Worm (Caenorhabditis elegans) whole organism, young adult: ENCODE data around the gene ppm-1.A.

ENCODE experiments used
- C06A6.2 ChIP-seq: fragments of 200-800 bp; sonication (Bioruptor generic); conservative IDR thresholded peaks from 2 replicates; pipeline ENCODE4 v1.3.6; 2022; ENCODE audit warnings: missing genetic modification characterization, missing compliant biosample characterization
- F10E7.11 ChIP-seq: sonication (generic microtip); optimal IDR thresholded peaks from 2 replicates; lab custom pipeline; 2017; ENCODE audit warnings: mild to moderate bottlenecking, missing genetic modification characterization, moderate library complexity, missing compliant biosample characterization
- F22D6.2 ChIP-seq: sonication (generic microtip); optimal IDR thresholded peaks from 2 replicates; lab custom pipeline; 2016; ENCODE audit warnings: mild to moderate bottlenecking, missing genetic modification characterization, missing compliant biosample characterization
- F23B12.7 ChIP-seq: sonication (generic microtip); optimal IDR thresholded peaks from 2 replicates; lab custom pipeline; 2017; ENCODE audit warnings: missing genetic modification characterization, mild to moderate bottlenecking, missing compliant biosample characterization, antibody characterized with exemption, moderate library complexity; ENCODE audit not compliant: insufficient read depth
- F57A8.1 ChIP-seq: fragments of 200-800 bp; sonication (Bioruptor generic); optimal IDR thresholded peaks from 2 replicates; lab custom pipeline; 2018; ENCODE audit warnings: mild to moderate bottlenecking, missing genetic modification characterization, moderate library complexity, missing compliant biosample characterization
- F57C9.4 ChIP-seq: sonication (generic microtip); optimal IDR thresholded peaks from 2 replicates; lab custom pipeline; 2017; ENCODE audit warnings: mild to moderate bottlenecking, missing genetic modification characterization, missing compliant biosample characterization
- Y56A3A.18 ChIP-seq: fragments of 200-800 bp; sonication (Bioruptor generic); IDR thresholded peaks from 2 replicates; pipeline ENCODE4 v1.3.6; 2022; ENCODE audit warnings: missing genetic modification reagents, missing genetic modification characterization, missing compliant biosample characterization
- Y79H2A.3 ChIP-seq: fragments of 200-800 bp; sonication (Bioruptor generic); conservative IDR thresholded peaks from 2 replicates; pipeline ENCODE4 v1.3.6; 2022; ENCODE audit warnings: missing genetic modification reagents, missing genetic modification characterization, missing compliant biosample characterization
- aptf-3 ChIP-seq: fragments of 200-800 bp; sonication (Bioruptor generic); IDR thresholded peaks from 2 replicates; pipeline ENCODE4 v1.3.6; 2022; ENCODE audit warnings: missing genetic modification characterization, missing compliant biosample characterization
- attf-5 ChIP-seq: fragments of 200-800 bp; sonication (Bioruptor generic); optimal IDR thresholded peaks from 2 replicates; lab custom pipeline; 2018; ENCODE audit warnings: mild to moderate bottlenecking, missing genetic modification characterization, missing compliant biosample characterization
- bed-1 ChIP-seq: fragments of 200-800 bp; sonication (Bioruptor generic); IDR thresholded peaks from 2 replicates; pipeline ENCODE4 v1.3.6; 2022; ENCODE audit warnings: missing genetic modification reagents, missing genetic modification characterization, missing compliant biosample characterization
- cebp-2 ChIP-seq: fragments of 200-800 bp; sonication (Bioruptor generic); IDR thresholded peaks from 2 replicates; pipeline ENCODE4 v1.3.6; 2022; ENCODE audit warnings: missing genetic modification characterization, missing compliant biosample characterization
- ceh-79 ChIP-seq: sonication (generic microtip); optimal IDR thresholded peaks from 2 replicates; lab custom pipeline; 2017; ENCODE audit warnings: mild to moderate bottlenecking, missing genetic modification characterization, missing compliant biosample characterization
- die-1 ChIP-seq: sonication (generic microtip); optimal IDR thresholded peaks from 2 replicates; lab custom pipeline; 2016; ENCODE audit warnings: missing genotype, mild to moderate bottlenecking, missing genetic modification characterization, missing compliant biosample characterization
- dpl-1 ChIP-seq: fragments of 150-350 bp; optimal IDR thresholded peaks from 2 replicates; lab custom pipeline; 2014; ENCODE audit warnings: missing biosample characterization, missing genetic modification reagents, missing genetic modification characterization
- efl-1 ChIP-seq: fragments of 150-350 bp; optimal IDR thresholded peaks from 2 replicates; lab custom pipeline; 2014; ENCODE audit warnings: missing biosample characterization, missing genetic modification reagents, missing genetic modification characterization
- ets-4 ChIP-seq: fragments of 200-800 bp; sonication (Bioruptor generic); optimal IDR thresholded peaks from 2 replicates; lab custom pipeline; 2018; ENCODE audit warnings: mild to moderate bottlenecking, missing genetic modification characterization, missing compliant biosample characterization
- hmg-1.2 ChIP-seq: fragments of 200-800 bp; sonication (Bioruptor generic); IDR thresholded peaks from 2 replicates; pipeline ENCODE4 v1.3.6; 2022; ENCODE audit warnings: missing genetic modification reagents, missing genetic modification characterization, missing compliant biosample characterization
- hrde-1 ChIP-seq: sonication (generic microtip); optimal IDR thresholded peaks from 2 replicates; lab custom pipeline; 2016; ENCODE audit warnings: missing genetic modification characterization, mild to moderate bottlenecking, missing compliant biosample characterization, moderate library complexity, missing genotype, missing genetic modification reagents, borderline replicate concordance
- hsf-1 ChIP-seq: fragments of 200-800 bp; sonication (Bioruptor generic); IDR thresholded peaks from 2 replicates; pipeline ENCODE4 v1.3.6; 2022; ENCODE audit warnings: missing genetic modification reagents, missing genetic modification characterization, missing compliant biosample characterization
- let-607 ChIP-seq, 2 experiments: fragments of 200-800 bp in 1 of 2; sonication (Bioruptor generic) in 1 of 2; sonication (generic microtip) in 1 of 2; optimal IDR thresholded peaks; 2 replicates each; lab custom pipeline; 2016 to 2018; ENCODE audit warnings: mild to moderate bottlenecking in 2 of 2, missing compliant biosample characterization in 2 of 2, missing genetic modification characterization in 2 of 2, moderate library complexity in 2 of 2, missing genotype in 1 of 2
- lin-26 ChIP-seq: fragments of 200-800 bp; sonication (Bioruptor generic); IDR thresholded peaks from 2 replicates; pipeline ENCODE4 v1.3.6; 2022; ENCODE audit warnings: missing genetic modification reagents, missing genetic modification characterization, missing compliant biosample characterization
- lin-35 ChIP-seq, 3 experiments: fragments of 150-350 bp in 2 of 3; sonication (generic microtip) in 1 of 3; optimal IDR thresholded peaks; 2 replicates each; lab custom pipeline; 2014 to 2018; ENCODE audit warnings: missing biosample characterization in 3 of 3, missing genetic modification characterization in 3 of 3, missing genetic modification reagents in 3 of 3
- lin-40 ChIP-seq: sonication (generic microtip); optimal IDR thresholded peaks from 2 replicates; lab custom pipeline; 2016; ENCODE audit warnings: missing genetic modification characterization, mild to moderate bottlenecking, missing compliant biosample characterization, missing genotype, missing genetic modification reagents
- madf-8 ChIP-seq: fragments of 200-800 bp; sonication (Bioruptor generic); conservative IDR thresholded peaks from 2 replicates; pipeline ENCODE4 v1.3.6; 2022; ENCODE audit warnings: missing genetic modification reagents, missing genetic modification characterization, missing compliant biosample characterization
- mes-4 ChIP-seq: sonication (generic microtip); optimal IDR thresholded peaks from 2 replicates; lab custom pipeline; 2016; ENCODE audit warnings: missing genotype, missing genetic modification characterization, missing compliant biosample characterization
- nhr-80 ChIP-seq: sonication (generic microtip); optimal IDR thresholded peaks from 2 replicates; lab custom pipeline; 2016; ENCODE audit warnings: missing genetic modification characterization, missing compliant biosample characterization
- pha-4 ChIP-seq: fragments of 150-350 bp; sonication (generic microtip); optimal IDR thresholded peaks from 2 replicates; lab custom pipeline; 2014; ENCODE audit warnings: missing biosample characterization, missing genetic modification reagents, missing genetic modification characterization
- repo-1 ChIP-seq: sonication (generic microtip); optimal IDR thresholded peaks from 2 replicates; lab custom pipeline; 2017; ENCODE audit warnings: mild to moderate bottlenecking, missing genetic modification characterization, missing compliant biosample characterization
- snpc-1.1 ChIP-seq: sonication (generic microtip); optimal IDR thresholded peaks from 2 replicates; lab custom pipeline; 2017; ENCODE audit warnings: missing genetic modification characterization, mild to moderate bottlenecking, missing compliant biosample characterization, antibody characterized with exemption, moderate library complexity, missing genotype, missing genetic modification reagents; ENCODE audit not compliant: insufficient read depth
- snpc-1.3 ChIP-seq: sonication (generic microtip); optimal IDR thresholded peaks from 2 replicates; lab custom pipeline; 2017; ENCODE audit warnings: missing genetic modification characterization, mild to moderate bottlenecking, missing compliant biosample characterization, antibody characterized with exemption, moderate library complexity, missing genotype, missing genetic modification reagents; ENCODE audit not compliant: insufficient read depth
- snpc-4 ChIP-seq, 5 experiments: fragments of 150-350 bp in 1 of 5; sonication (generic microtip) in 4 of 5; optimal IDR thresholded peaks; 2 replicates each; lab custom pipeline; 2014 to 2018; ENCODE audit warnings: missing genetic modification characterization in 5 of 5, missing biosample characterization in 3 of 5, antibody characterized with exemption in 2 of 5, mild to moderate bottlenecking in 2 of 5, missing compliant biosample characterization in 2 of 5, missing genotype in 2 of 5, moderate library complexity in 2 of 5, missing genetic modification reagents in 1 of 5
- sptf-2 ChIP-seq: fragments of 200-800 bp; sonication (Bioruptor generic); optimal IDR thresholded peaks from 2 replicates; lab custom pipeline; 2018; ENCODE audit warnings: mild to moderate bottlenecking, missing genetic modification characterization, missing compliant biosample characterization
- tbp1 ChIP-seq: fragments of 200-800 bp; sonication (Bioruptor generic); optimal IDR thresholded peaks from 2 replicates; lab custom pipeline; 2018; ENCODE audit warnings: mild to moderate bottlenecking, missing genetic modification characterization, missing compliant biosample characterization
- tbx-9 ChIP-seq: sonication (generic microtip); optimal IDR thresholded peaks from 2 replicates; lab custom pipeline; 2016; ENCODE audit warnings: borderline replicate concordance, missing genetic modification characterization, inconsistent platforms, missing compliant biosample characterization
- unc-130 ChIP-seq: sonication (generic microtip); optimal IDR thresholded peaks from 2 replicates; lab custom pipeline; 2016; ENCODE audit warnings: missing genetic modification reagents, missing genetic modification characterization, missing compliant biosample characterization
- unc-62 ChIP-seq: fragments of 150-350 bp; optimal IDR thresholded peaks from 2 replicates; lab custom pipeline; 2014; ENCODE audit warnings: missing biosample characterization, missing genetic modification reagents, missing genetic modification characterization
- xnd-1 ChIP-seq: sonication (generic microtip); optimal IDR thresholded peaks from 2 replicates; lab custom pipeline; 2016; ENCODE audit warnings: missing genotype, missing genetic modification reagents, missing genetic modification characterization, missing compliant biosample characterization
- ztf-22 ChIP-seq: fragments of 200-800 bp; sonication (Bioruptor generic); optimal IDR thresholded peaks from 2 replicates; lab custom pipeline; 2018; ENCODE audit warnings: mild to moderate bottlenecking, missing genetic modification characterization, moderate library complexity, missing compliant biosample characterization
- ztf-26 ChIP-seq: sonication (generic microtip); optimal IDR thresholded peaks from 2 replicates; lab custom pipeline; 2017; ENCODE audit warnings: missing genetic modification characterization, missing compliant biosample characterization
- ztf-6 ChIP-seq: fragments of 200-800 bp; sonication (Bioruptor generic); IDR thresholded peaks from 2 replicates; pipeline ENCODE4 v1.3.6; 2022; ENCODE audit warnings: missing genetic modification reagents, missing genetic modification characterization, missing compliant biosample characterization

ppm-1.A gene

ce11 chrV:10546749-10547148, 10.6 kb upstream of the ppm-1.A start, which contains the start of gene F25D1.5:
TSS of gene F25D1.5 (minus strand) at chrV:10546783.
- TF ChIP-seq ztf-26 (tag; lab: Kevin White, UChicago), result no peak

ce11 chrV:10540024-10540423, 3.8 kb upstream of the ppm-1.A start, which contains the start of gene degt-1:
TSS of gene degt-1 (plus strand) at chrV:10540324.
- TF ChIP-seq tbx-9 (tag; lab: Kevin White, UChicago) (no peak), dpl-1 (no peak), unc-130 (GFP tag; lab: Kevin White, UChicago) (no peak), repo-1 (tag; lab: Kevin White, UChicago) (no peak), ztf-22 (GFP tag; lab: Kevin White, UChicago) (no peak), snpc-1.1 (tag; lab: Kevin White, UChicago) (no peak), lin-40 (tag; lab: Kevin White, UChicago) (no peak), die-1 (tag; lab: Kevin White, UChicago) (no peak), lin-35 (GFP tag; optimal IDR thresholded peaks at IDR 0.05; lab: Kevin White, UChicago) (no peak)

- no peak for TF ChIP-seq F22D6.2 (tag; lab: Kevin White, UChicago)
- no peak for TF ChIP-seq let-607 (tag; optimal IDR thresholded peaks at IDR 0.05; lab: Kevin White, UChicago)
- no peak for TF ChIP-seq F10E7.11 (tag; lab: Kevin White, UChicago)
- TF ChIP-seq hrde-1, result no peak
- TF ChIP-seq aptf-3, result no peak
- no peak for TF ChIP-seq ceh-79 (tag; lab: Kevin White, UChicago)
- no peak for TF ChIP-seq pha-4 (tag; lab: Kevin White, UChicago)
Observed at ce11 chrV:10539114-10539513, 2.9 kb upstream of the ppm-1.A start, which contains the start of gene F25D1.8. TSS of gene F25D1.8 (plus strand) at chrV:10539414.

ce11 chrV:10536808-10537207, 620 bp upstream of the ppm-1.A start:
- TF ChIP-seq aptf-3, result no peak
- peak; percentile 90 for TF ChIP-seq attf-5
- TF ChIP-seq unc-62 (GFP tag; lab: Kevin White, UChicago), result no peak
- 0 out of 2 replicates have a peak, but pooled peaks have one; percentile 6 for TF ChIP-seq madf-8 (GFP tag; lab: Robert Waterston, UW)
- no peak for TF ChIP-seq F57A8.1 (GFP tag; lab: Kevin White, UChicago)
- TF ChIP-seq ets-4 (GFP tag; lab: Kevin White, UChicago), result no peak
- TF ChIP-seq Y79H2A.3, result no peak
- TF ChIP-seq bed-1 (GFP tag; lab: Robert Waterston, UW), result no peak
- TF ChIP-seq snpc-4 (GFP tag; optimal IDR thresholded peaks at IDR 0.05; lab: Kevin White, UChicago), result no peak
- TF ChIP-seq snpc-4 (tag; optimal IDR thresholded peaks at IDR 0.05; lab: Kevin White, UChicago), result peak in 2 of 4 experiments; percentile 63 to 77
- no peak for TF ChIP-seq snpc-1.3 (tag; lab: Kevin White, UChicago)
- TF ChIP-seq tbp1 (GFP tag; lab: Kevin White, UChicago), result peak; percentile 54
- TF ChIP-seq F23B12.7 (tag; lab: Kevin White, UChicago), result peak; percentile 51
- 0 out of 2 replicates have a peak, but pooled peaks have one; percentile 45 for TF ChIP-seq ztf-6 (GFP tag; lab: Robert Waterston, UW)
- TF ChIP-seq ztf-26 (tag; lab: Kevin White, UChicago), result peak; percentile 49
- peak; percentile 54 for TF ChIP-seq hmg-1.2 (GFP tag; lab: Robert Waterston, UW)
- no peak for TF ChIP-seq mes-4 (tag; lab: Kevin White, UChicago)
- no peak for TF ChIP-seq cebp-2 (GFP tag; lab: Robert Waterston, UW)
- TF ChIP-seq hsf-1 (GFP tag; lab: Robert Waterston, UW), result peak; percentile 56; the same call in 1 of the 2 replicates
- no peak for TF ChIP-seq xnd-1
- TF ChIP-seq unc-130 (GFP tag; lab: Kevin White, UChicago), result no peak
- TF ChIP-seq efl-1, result peak; percentile 63
- peak; percentile 47; the same call in 1 of the 2 replicates for TF ChIP-seq lin-26
- peak; percentile 64 for TF ChIP-seq repo-1 (tag; lab: Kevin White, UChicago)
- TF ChIP-seq Y56A3A.18 (GFP tag; lab: Robert Waterston, UW), result no peak
- no peak for TF ChIP-seq F57C9.4
- no peak for TF ChIP-seq sptf-2
- peak; percentile 75 for TF ChIP-seq nhr-80 (tag; lab: Kevin White, UChicago)
- 0 out of 2 replicates have a peak, but pooled peaks have one; percentile 60 for TF ChIP-seq C06A6.2 (GFP tag; lab: Robert Waterston, UW)
